Fruit fly (Drosophila melanogaster): ENCODE results near the gene Sfp36F.

Sfp36F gene

DNA sequence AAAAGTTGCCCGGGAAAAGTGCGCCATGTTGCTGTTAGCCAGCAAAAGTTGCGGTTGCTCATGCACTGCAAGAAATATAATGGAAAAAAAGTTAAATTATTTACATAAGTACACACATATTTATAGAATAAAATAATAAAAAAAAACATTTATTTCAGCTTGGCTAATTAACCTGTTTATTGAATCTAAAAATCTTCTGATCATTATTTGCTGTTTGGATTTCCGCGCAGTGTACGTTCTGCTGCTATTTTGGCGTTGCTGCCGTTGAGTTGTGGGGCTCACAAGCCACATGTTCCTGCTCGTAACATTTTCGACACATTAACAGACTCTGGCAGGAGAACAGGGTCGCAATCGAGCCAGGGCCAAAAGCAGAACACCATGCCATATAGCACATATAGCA is 18.2 kb downstream of the Sfp36F start (continued):
- TF ChIP-seq tx (GFP tag; optimal IDR thresholded peaks at IDR 0.05), result no peak
- TF ChIP-seq B-H2 (GFP tag; optimal IDR thresholded peaks at IDR 0.05), result no peak
- TF ChIP-seq TFAM (GFP tag; optimal IDR thresholded peaks at IDR 0.05), result no peak
- TF ChIP-seq slou (GFP tag; optimal IDR thresholded peaks at IDR 0.05), result no peak
- no peak for TF ChIP-seq HLHmδ (GFP tag; optimal IDR thresholded peaks at IDR 0.05)
- no peak for TF ChIP-seq CG10274 (GFP tag; optimal IDR thresholded peaks at IDR 0.05)
- peak; percentile 19 for TF ChIP-seq CG6683 (GFP tag; optimal IDR thresholded peaks at IDR 0.05)
- no peak for TF ChIP-seq CG8478 (optimal IDR thresholded peaks at IDR 0.05)
- peak; percentile 49 for TF ChIP-seq CG8388 (GFP tag; optimal IDR thresholded peaks at IDR 0.05)
- TF ChIP-seq HmgZ (tag; optimal IDR thresholded peaks at IDR 0.05), result no peak
- peak; percentile 25; the same call in 1 of the 2 replicates for TF ChIP-seq Ravus (GFP tag; IDR thresholded peaks at IDR 0.05)
- TF ChIP-seq inv (GFP tag; IDR thresholded peaks at IDR 0.05; ENCODE audit: partially characterized antibody), result no peak
- peak; percentile 73 for TF ChIP-seq CG17359 (tag; optimal IDR thresholded peaks at IDR 0.05)
- TF ChIP-seq E2f1 (GFP tag; IDR thresholded peaks at IDR 0.05), result peak; percentile 69
- TF ChIP-seq CG8290 (GFP tag; optimal IDR thresholded peaks at IDR 0.05), result peak; percentile 51
- TF ChIP-seq CG8290 (tag; optimal IDR thresholded peaks at IDR 0.05), result no peak
- TF ChIP-seq dati (GFP tag; IDR thresholded peaks at IDR 0.05), result no peak
- no peak for TF ChIP-seq tup (GFP tag; optimal IDR thresholded peaks at IDR 0.05)
- TF ChIP-seq Oaz (GFP tag; IDR thresholded peaks at IDR 0.05), result no peak
- no peak for TF ChIP-seq CG7372 (GFP tag; IDR thresholded peaks at IDR 0.05)
- TF ChIP-seq Side (GFP tag; optimal IDR thresholded peaks at IDR 0.05), result no peak
- no peak for TF ChIP-seq pb (GFP tag; optimal IDR thresholded peaks at IDR 0.05)
- peak; percentile 32 for TF ChIP-seq stwl (tag; optimal IDR thresholded peaks at IDR 0.05)
- peak; percentile 63 to 86 for TF ChIP-seq bsh (GFP tag; optimal IDR thresholded peaks at IDR 0.05)
- no peak for TF ChIP-seq odd (GFP tag; optimal IDR thresholded peaks at IDR 0.05)
- TF ChIP-seq btn (GFP tag; optimal IDR thresholded peaks at IDR 0.05), result no peak
- peak; percentile 40 for TF ChIP-seq MTF-1 (GFP tag; optimal IDR thresholded peaks at IDR 0.05; ENCODE audit: borderline replicate concordance)
- TF ChIP-seq CG2116 (GFP tag; optimal IDR thresholded peaks at IDR 0.05), result peak; percentile 23
- TF ChIP-seq CG1529 (GFP tag; optimal IDR thresholded peaks at IDR 0.05), result peak; percentile 54
- no peak for TF ChIP-seq BtbVII (GFP tag; optimal IDR thresholded peaks at IDR 0.05)
- peak; percentile 24 for TF ChIP-seq CG3281 (GFP tag; optimal IDR thresholded peaks at IDR 0.05)
- no peak for TF ChIP-seq rib (GFP tag; IDR thresholded peaks at IDR 0.05)
- TF ChIP-seq dysf (GFP tag; IDR thresholded peaks at IDR 0.05), result peak; percentile 47; the same call in 1 of the 3 replicates
- TF ChIP-seq CG11456 (GFP tag; IDR thresholded peaks at IDR 0.05), result 0 out of 3 replicates have a peak, but pooled peaks have one; percentile 31
- TF ChIP-seq CG11093 (GFP tag; IDR thresholded peaks at IDR 0.05), result 0 out of 3 replicates have a peak, but pooled peaks have one; percentile 35
- TF ChIP-seq Hmr (GFP tag; optimal IDR thresholded peaks at IDR 0.05), result peak; percentile 32
- peak; percentile 74 for TF ChIP-seq CG14710 (tag; optimal IDR thresholded peaks at IDR 0.05)
- peak; percentile 57 for TF ChIP-seq CG15696 (tag; optimal IDR thresholded peaks at IDR 0.05)
- TF ChIP-seq Eip74EF (GFP tag; optimal IDR thresholded peaks at IDR 0.05), result peak in 1 of 2 experiments; percentile 25
- TF ChIP-seq CG11695 (GFP tag; IDR thresholded peaks at IDR 0.05), result peak; percentile 39; the same call in 1 of the 3 replicates
- TF ChIP-seq CG7839 (tag; optimal IDR thresholded peaks at IDR 0.05), result peak; percentile 61
- TF ChIP-seq CG11504 (tag; optimal IDR thresholded peaks at IDR 0.05), result peak; percentile 98
- peak; percentile 70 for TF ChIP-seq gsb-n (tag; optimal IDR thresholded peaks at IDR 0.05)
- no peak for TF ChIP-seq CG7357 (GFP tag; IDR thresholded peaks at IDR 0.05)
- no peak for TF ChIP-seq lov (optimal IDR thresholded peaks at IDR 0.05)
- peak; percentile 29; the same call in 1 of the 3 replicates for TF ChIP-seq lov (GFP tag; IDR thresholded peaks at IDR 0.05)
- no peak for TF ChIP-seq CG11696 (GFP tag; IDR thresholded peaks at IDR 0.05)
- TF ChIP-seq twi (tag; optimal IDR thresholded peaks at IDR 0.05), result no peak
- peak; percentile 41; the same call in 1 of the 2 replicates for TF ChIP-seq Rx (GFP tag; IDR thresholded peaks at IDR 0.05)
- peak; percentile 73 for TF ChIP-seq PHDP (tag; optimal IDR thresholded peaks at IDR 0.05)
- TF ChIP-seq CG1792 (GFP tag; optimal IDR thresholded peaks at IDR 0.05), result no peak
